Worm (Caenorhabditis elegans) whole organism, L1 larva: Measurements from ENCODE around the gene agr-1.

Experiments
- C34B4.2 ChIP-seq: sonication (generic microtip); optimal IDR thresholded peaks from 2 replicates; lab custom pipeline; 2017; ENCODE audit warnings: mild to moderate bottlenecking, missing genetic modification characterization, missing compliant biosample characterization
- F16B12.6 ChIP-seq: fragments of 150-350 bp; optimal IDR thresholded peaks from 2 replicates; lab custom pipeline; 2014; ENCODE audit warnings: missing biosample characterization, missing genetic modification characterization
- Y116A8C.19 ChIP-seq: sonication (generic microtip); optimal IDR thresholded peaks from 2 replicates; lab custom pipeline; 2016; ENCODE audit warnings: missing compliant biosample characterization, missing genetic modification characterization, borderline replicate concordance
- aha-1 ChIP-seq: fragments of 150-350 bp; optimal IDR thresholded peaks from 2 replicates; lab custom pipeline; 2014; ENCODE audit warnings: missing biosample characterization, missing genetic modification characterization
- aly-2 ChIP-seq: fragments of 150-350 bp; optimal IDR thresholded peaks from 2 replicates; lab custom pipeline; 2014; ENCODE audit warnings: missing biosample characterization, missing genetic modification characterization
- blmp-1 ChIP-seq: fragments of 150-350 bp; optimal IDR thresholded peaks from 2 replicates; lab custom pipeline; 2014; ENCODE audit warnings: missing biosample characterization, missing genetic modification characterization
- ceh-63 ChIP-seq: fragments of 200-800 bp; sonication (Bioruptor generic); optimal IDR thresholded peaks from 2 replicates; lab custom pipeline; 2018; ENCODE audit warnings: mild to moderate bottlenecking, missing genetic modification characterization, missing compliant biosample characterization
- ceh-82 ChIP-seq, 3 experiments: fragments of 150-350 bp in 1 of 3; sonication (generic microtip) in 2 of 3; optimal IDR thresholded peaks; 2 replicates each; lab custom pipeline; 2014 to 2017; ENCODE audit warnings: missing biosample characterization in 3 of 3, missing genetic modification characterization in 3 of 3
- ceh-88 ChIP-seq: fragments of 200-800 bp; sonication (Bioruptor generic); IDR thresholded peaks from 2 replicates; pipeline ENCODE4 v1.3.6; 2022; ENCODE audit warnings: missing genetic modification characterization, missing compliant biosample characterization
- ces-1 ChIP-seq: fragments of 150-350 bp; optimal IDR thresholded peaks from 2 replicates; lab custom pipeline; 2014; ENCODE audit warnings: missing biosample characterization, missing genetic modification reagents, missing genetic modification characterization
- dsc-1 ChIP-seq: sonication (generic microtip); optimal IDR thresholded peaks from 2 replicates; lab custom pipeline; 2016; ENCODE audit warnings: mild to moderate bottlenecking, missing genetic modification characterization, missing compliant biosample characterization
- efl-1 ChIP-seq, 4 experiments: fragments of 150-350 bp; optimal IDR thresholded peaks in 3 of 4; peaks in 1 of 4; 1 replicate in 1 of 4; 2 replicates in 3 of 4; lab custom pipeline; 2014; ENCODE audit warnings: missing biosample characterization in 2 of 4, missing genetic modification characterization in 2 of 4, missing genetic modification reagents in 2 of 4
- efl-3 ChIP-seq: fragments of 200-800 bp; sonication (Bioruptor generic); optimal IDR thresholded peaks from 2 replicates; lab custom pipeline; 2018; ENCODE audit warnings: mild to moderate bottlenecking, missing genetic modification characterization, missing compliant biosample characterization
- egl-13 ChIP-seq: sonication (generic microtip); optimal IDR thresholded peaks from 2 replicates; lab custom pipeline; 2016; ENCODE audit warnings: missing genotype, missing genetic modification reagents, missing genetic modification characterization, missing compliant biosample characterization
- elt-3 ChIP-seq, 6 experiments: fragments of 150-350 bp in 1 of 6; sonication (generic microtip); optimal IDR thresholded peaks; 2 replicates each; lab custom pipeline; 2017 to 2018; ENCODE audit warnings: missing biosample characterization in 6 of 6, missing genetic modification characterization in 6 of 6, inconsistent platforms in 1 of 6
- ets-5 ChIP-seq: fragments of 200-800 bp; sonication (Bioruptor generic); IDR thresholded peaks from 2 replicates; pipeline ENCODE4 v1.3.6; 2022; ENCODE audit warnings: missing genetic modification characterization, missing compliant biosample characterization
- fkh-8 ChIP-seq: sonication (generic microtip); optimal IDR thresholded peaks from 2 replicates; lab custom pipeline; 2016; ENCODE audit warnings: mild to moderate bottlenecking, missing genetic modification characterization, missing compliant biosample characterization
- hpl-2 ChIP-seq: fragments of 150-350 bp; optimal IDR thresholded peaks from 2 replicates; lab custom pipeline; 2014; ENCODE audit warnings: missing biosample characterization, missing genetic modification reagents, missing genetic modification characterization
- lin-14 ChIP-seq: fragments of 200-800 bp; sonication (Bioruptor generic); optimal IDR thresholded peaks from 2 replicates; lab custom pipeline; 2018; ENCODE audit warnings: mild to moderate bottlenecking, missing genetic modification characterization, moderate library complexity, missing compliant biosample characterization
- lin-35 ChIP-seq, 2 experiments: fragments of 150-350 bp; optimal IDR thresholded peaks; 2 replicates each; lab custom pipeline; 2014; ENCODE audit warnings: missing biosample characterization in 2 of 2, missing genetic modification characterization in 2 of 2, missing genetic modification reagents in 2 of 2
- lin-39 ChIP-seq: fragments of 150-350 bp; optimal IDR thresholded peaks from 2 replicates; lab custom pipeline; 2014; ENCODE audit warnings: missing biosample characterization, missing genetic modification reagents, missing genetic modification characterization
- mep-1 ChIP-seq: fragments of 150-350 bp; optimal IDR thresholded peaks from 2 replicates; lab custom pipeline; 2014; ENCODE audit warnings: missing biosample characterization, missing genetic modification characterization
- nhr-11 ChIP-seq: fragments of 150-350 bp; optimal IDR thresholded peaks from 2 replicates; lab custom pipeline; 2014; ENCODE audit warnings: missing biosample characterization, missing genetic modification characterization
- nhr-20 ChIP-seq: sonication (generic microtip); optimal IDR thresholded peaks from 2 replicates; lab custom pipeline; 2016; ENCODE audit warnings: mild to moderate bottlenecking, missing genetic modification characterization, missing compliant biosample characterization
- nhr-28 ChIP-seq: fragments of 150-350 bp; optimal IDR thresholded peaks from 2 replicates; lab custom pipeline; 2014; ENCODE audit warnings: missing biosample characterization, missing genetic modification characterization
- nhr-47 ChIP-seq: sonication (generic microtip); optimal IDR thresholded peaks from 2 replicates; lab custom pipeline; 2016; ENCODE audit warnings: mild to moderate bottlenecking, missing genetic modification characterization, moderate library complexity, missing compliant biosample characterization
- nhr-71 ChIP-seq: sonication (generic microtip); optimal IDR thresholded peaks from 2 replicates; lab custom pipeline; 2016; ENCODE audit warnings: mild to moderate bottlenecking, missing genetic modification characterization, moderate library complexity, missing compliant biosample characterization
- nhr-77 ChIP-seq: fragments of 150-350 bp; optimal IDR thresholded peaks from 2 replicates; lab custom pipeline; 2014; ENCODE audit warnings: missing biosample characterization, missing genetic modification characterization
- nhr-90 ChIP-seq: sonication (generic microtip); optimal IDR thresholded peaks from 2 replicates; lab custom pipeline; 2016; ENCODE audit warnings: mild to moderate bottlenecking, missing genetic modification characterization, missing compliant biosample characterization; ENCODE audit not compliant: poor library complexity
- rnt-1 ChIP-seq: sonication (generic microtip); optimal IDR thresholded peaks from 2 replicates; lab custom pipeline; 2016; ENCODE audit warnings: mild to moderate bottlenecking, missing genetic modification characterization, moderate library complexity, missing compliant biosample characterization
- skn-1 ChIP-seq: fragments of 150-350 bp; optimal IDR thresholded peaks from 2 replicates; lab custom pipeline; 2014; ENCODE audit warnings: missing biosample characterization, missing genetic modification characterization
- snu-23 ChIP-seq: sonication (generic microtip); optimal IDR thresholded peaks from 2 replicates; lab custom pipeline; 2016; ENCODE audit warnings: missing genetic modification characterization, missing compliant biosample characterization
- sptf-1 ChIP-seq: fragments of 150-350 bp; optimal IDR thresholded peaks from 2 replicates; lab custom pipeline; 2014; ENCODE audit warnings: missing biosample characterization, missing genetic modification characterization
- swsn-7 ChIP-seq: sonication (generic microtip); optimal IDR thresholded peaks from 2 replicates; lab custom pipeline; 2016; ENCODE audit warnings: missing genetic modification characterization, missing compliant biosample characterization
- tlp-1 ChIP-seq: fragments of 150-350 bp; optimal IDR thresholded peaks from 2 replicates; lab custom pipeline; 2014; ENCODE audit warnings: missing biosample characterization, missing genetic modification characterization
- unc-62 ChIP-seq: fragments of 150-350 bp; optimal IDR thresholded peaks from 2 replicates; lab custom pipeline; 2014; ENCODE audit warnings: missing biosample characterization, missing genetic modification reagents, missing genetic modification characterization
- unc-86 ChIP-seq: sonication (generic microtip); optimal IDR thresholded peaks from 2 replicates; lab custom pipeline; 2016; ENCODE audit warnings: missing genetic modification characterization, missing compliant biosample characterization
- unc-98 ChIP-seq: fragments of 200-800 bp; sonication (Bioruptor generic); IDR thresholded peaks from 2 replicates; pipeline ENCODE4 v1.3.6; 2022; ENCODE audit warnings: missing genetic modification characterization, missing compliant biosample characterization
- vab-15 ChIP-seq: sonication (generic microtip); optimal IDR thresholded peaks from 2 replicates; lab custom pipeline; 2017; ENCODE audit warnings: missing genotype, mild to moderate bottlenecking, missing genetic modification characterization, missing compliant biosample characterization
- xbp-1 ChIP-seq: sonication (generic microtip); optimal IDR thresholded peaks from 2 replicates; lab custom pipeline; 2016; ENCODE audit warnings: missing genetic modification characterization, missing compliant biosample characterization
- zag-1 ChIP-seq: fragments of 150-350 bp; optimal IDR thresholded peaks from 2 replicates; lab custom pipeline; 2014; ENCODE audit warnings: missing biosample characterization, missing genetic modification characterization
- zip-4 ChIP-seq: fragments of 200-800 bp; sonication (Bioruptor generic); optimal IDR thresholded peaks from 2 replicates; lab custom pipeline; 2018; ENCODE audit warnings: mild to moderate bottlenecking, missing genetic modification characterization, moderate library complexity, missing compliant biosample characterization
- ztf-11 ChIP-seq, 2 experiments: sonication (generic microtip); optimal IDR thresholded peaks; 2 replicates each; lab custom pipeline; 2016 to 2017; ENCODE audit warnings: missing genetic modification characterization in 2 of 2, missing biosample characterization in 1 of 2, missing compliant biosample characterization in 1 of 2
- ztf-4 ChIP-seq: fragments of 150-350 bp; optimal IDR thresholded peaks from 2 replicates; lab custom pipeline; 2014; ENCODE audit warnings: missing biosample characterization, missing genetic modification characterization

Gene agr-1

ce11 chrII:6791891-6792290, 16.9 kb upstream of the agr-1 start, which contains the start of gene T13C2.2:
TSS of gene T13C2.2 (plus strand) at chrII:6792191.
- TF ChIP-seq blmp-1 (peak; percentile 52), swsn-7 (tag; lab: Kevin White, UChicago) (no peak), elt-3 (tag; optimal IDR thresholded peaks at IDR 0.05; lab: Kevin White, UChicago) (no peak)

DNA sequence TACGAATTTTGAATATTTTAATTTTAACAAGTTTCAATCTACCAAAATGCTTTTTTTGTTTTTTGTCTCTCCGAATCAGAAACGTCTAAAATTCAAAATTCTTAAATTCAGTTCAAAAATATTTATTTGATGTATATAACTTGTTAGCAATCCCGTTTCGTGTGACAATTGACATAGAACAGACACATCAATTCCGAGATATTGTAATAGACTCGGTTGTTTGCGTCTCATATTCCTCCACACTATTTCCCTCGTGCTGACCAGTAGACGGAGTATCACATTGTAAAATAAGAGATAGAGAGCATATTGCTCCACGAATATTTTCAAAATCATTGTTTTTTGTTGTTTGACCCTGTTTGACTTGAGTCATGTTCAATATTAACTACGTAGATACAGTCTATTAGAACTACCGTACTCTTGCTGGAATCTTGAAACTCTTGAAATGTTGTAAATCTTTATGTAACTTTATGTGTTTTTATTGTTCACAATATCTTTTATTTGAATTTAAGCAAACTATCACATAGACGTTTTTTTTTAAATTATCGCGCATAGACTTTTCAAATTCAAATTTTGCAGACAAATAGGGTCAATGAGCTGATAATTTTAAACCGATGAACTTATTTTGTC, 13.8 kb upstream of the agr-1 start, which contains the start of gene T13C2.3:
TSS of gene T13C2.3 (plus strand) at position 577 of the 627 bp plus-strand sequence.
- TF ChIP-seq ceh-82 (tag; optimal IDR thresholded peaks at IDR 0.05; lab: Kevin White, UChicago) (no peak), efl-1 (optimal IDR thresholded peaks at IDR 0.05; lab: Kevin White, UChicago) (no peak), efl-1 (GFP tag; optimal IDR thresholded peaks at IDR 0.05 in 1 of 2; lab: Kevin White, UChicago) (peak in 1 of 2 experiments; percentile 9), lin-14 (GFP tag; lab: Kevin White, UChicago) (peak; percentile 31), rnt-1 (tag; lab: Kevin White, UChicago) (peak; percentile 6)

DNA sequence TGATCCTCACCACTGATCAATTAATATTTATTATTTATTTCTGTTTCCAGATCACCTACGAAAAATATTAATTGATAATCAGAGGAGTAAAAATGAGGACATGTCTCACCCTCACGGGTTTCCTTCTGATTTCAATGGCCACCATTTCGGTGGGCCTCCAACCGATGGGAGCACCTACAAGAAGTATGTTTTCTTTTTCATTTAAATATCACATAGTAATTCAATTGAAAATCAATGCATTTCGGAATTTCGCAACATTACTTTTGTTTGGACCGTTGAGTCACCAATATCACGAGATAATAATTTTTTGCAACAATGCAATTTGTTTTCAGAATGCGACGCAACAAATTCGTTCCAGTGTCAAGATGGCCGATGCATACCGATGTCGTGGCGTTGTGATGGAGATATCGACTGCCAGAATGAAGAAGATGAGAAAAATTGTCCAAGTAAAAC, 8.4 kb upstream of the agr-1 start, which contains the start of gene gldi-2:
TSS of gene gldi-2 (plus strand) at position 51 of the 453 bp plus-strand sequence.
- TF ChIP-seq nhr-20 (tag; lab: Kevin White, UChicago) (no peak), ets-5 (GFP tag; lab: Robert Waterston, UW) (no peak), lin-39 (tag; lab: Kevin White, UChicago) (no peak), efl-3 (no peak), elt-3 (tag; optimal IDR thresholded peaks at IDR 0.05; lab: Kevin White, UChicago) (no peak)

DNA sequence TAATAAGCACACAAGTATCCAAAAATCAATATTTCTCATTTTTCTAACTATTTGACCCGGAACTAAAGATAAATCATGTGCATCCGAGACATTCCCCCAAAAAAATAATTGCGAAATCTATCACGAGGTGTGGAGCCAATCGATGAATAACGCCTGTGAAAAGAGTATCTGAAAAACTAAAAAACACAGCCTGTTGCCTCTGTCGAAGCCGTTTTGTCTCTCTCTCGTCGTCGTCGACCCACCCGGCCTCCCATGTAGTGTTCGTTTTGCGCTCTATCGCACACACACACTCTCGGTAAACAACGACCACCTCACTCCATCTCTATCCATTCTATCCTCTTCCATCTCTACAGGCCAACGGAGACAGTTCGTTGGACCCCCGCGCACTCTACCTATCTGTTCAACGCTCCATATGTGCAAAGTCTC, 7.8 kb upstream of the agr-1 start:
- TF ChIP-seq dsc-1 (tag; lab: Kevin White, UChicago) (no peak), tlp-1 (no peak), vab-15 (tag; lab: Kevin White, UChicago) (no peak), ceh-63 (GFP tag; lab: Kevin White, UChicago) (no peak), elt-3 (tag; optimal IDR thresholded peaks at IDR 0.05; lab: Kevin White, UChicago) (peak in 1 of 6 experiments; percentile 8), egl-13 (peak; percentile 56), xbp-1 (tag; lab: Kevin White, UChicago) (peak; percentile 7), Y116A8C.19 (tag; lab: Kevin White, UChicago) (no peak), aly-2 (tag; lab: Kevin White, UChicago) (no peak), unc-98 (no peak), nhr-71 (tag; lab: Kevin White, UChicago) (peak; percentile 75), lin-14 (GFP tag; lab: Kevin White, UChicago) (peak; percentile 87), mep-1 (tag; lab: Kevin White, UChicago) (peak; percentile 50), unc-86 (peak; percentile 32), efl-3 (no peak), fkh-8 (tag; lab: Kevin White, UChicago) (peak; percentile 84), unc-62 (GFP tag; lab: Kevin White, UChicago) (no peak), nhr-28 (tag; lab: Kevin White, UChicago) (no peak), ceh-88 (no peak), zag-1 (tag; lab: Kevin White, UChicago) (no peak), sptf-1 (tag; lab: Kevin White, UChicago) (no peak), ces-1 (GFP tag; lab: Kevin White, UChicago) (no peak), C34B4.2 (no peak), hpl-2 (GFP tag; lab: Kevin White, UChicago) (no peak), zip-4 (peak; percentile 93), swsn-7 (tag; lab: Kevin White, UChicago) (peak; percentile 37), rnt-1 (tag; lab: Kevin White, UChicago) (peak; percentile 55), ztf-11 (tag; optimal IDR thresholded peaks at IDR 0.05; lab: Kevin White, UChicago) (no peak), lin-35 (GFP tag; optimal IDR thresholded peaks at IDR 0.05; lab: Kevin White, UChicago) (peak; percentile 32 to 60), nhr-90 (tag; lab: Kevin White, UChicago) (no peak), nhr-11 (tag; lab: Kevin White, UChicago) (no peak), ceh-82 (tag; optimal IDR thresholded peaks at IDR 0.05; lab: Kevin White, UChicago) (peak in 1 of 3 experiments; percentile 61), nhr-77 (tag; lab: Kevin White, UChicago) (no peak), skn-1 (tag; lab: Kevin White, UChicago) (peak; percentile 65), F16B12.6 (no peak), nhr-47 (tag; lab: Kevin White, UChicago) (peak; percentile 65), aha-1 (tag; lab: Kevin White, UChicago) (no peak), snu-23 (peak; percentile 58), ztf-4 (tag; lab: Kevin White, UChicago) (peak; percentile 36)
